Worm (Caenorhabditis elegans): ENCODE data around the gene F36A4.1.

DNA sequence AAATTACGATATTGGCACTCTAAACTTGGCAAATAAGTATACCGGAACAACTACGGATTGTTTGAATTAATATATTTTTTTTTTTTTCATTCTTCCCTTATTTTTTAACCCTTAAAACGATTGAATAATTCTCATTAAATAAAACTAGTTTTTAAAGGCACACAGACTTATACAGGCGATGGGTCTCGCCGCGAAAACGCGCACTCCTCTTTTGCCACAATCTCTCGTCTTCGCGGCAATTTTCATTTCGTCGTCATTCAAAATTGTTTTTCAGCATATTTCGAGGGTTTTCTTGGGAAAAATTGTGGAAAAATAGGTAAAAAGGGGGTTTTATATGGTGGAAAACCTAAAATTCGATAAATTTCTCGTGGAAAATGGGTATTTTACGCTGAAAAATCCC, 24.9 kb upstream of the F36A4.1 start:
- no peak for TF ChIP-seq ceh-19 (GFP tag; optimal IDR thresholded peaks at IDR 0.05)
- no peak for TF ChIP-seq K02D7.2 (tag; optimal IDR thresholded peaks at IDR 0.05)
- no peak for TF ChIP-seq ceh-6 (GFP tag; optimal IDR thresholded peaks at IDR 0.05)
- TF ChIP-seq pqm-1 (tag; optimal IDR thresholded peaks at IDR 0.05), result no peak
- TF ChIP-seq C08G9.2 (tag; optimal IDR thresholded peaks at IDR 0.05), result no peak
- TF ChIP-seq pha-4 (tag; optimal IDR thresholded peaks at IDR 0.05), result no peak
- TF ChIP-seq nfya-1 (tag; optimal IDR thresholded peaks at IDR 0.05), result no peak
